Worm (Caenorhabditis elegans) whole organism, young adult: ENCODE results near the gene srd-20.

Source experiments
- F37B4.10 ChIP-seq: fragments of 200-800 bp; sonication (Bioruptor generic); IDR thresholded peaks from 2 replicates; pipeline ENCODE4 v1.3.6; 2022; ENCODE audit warnings: missing genetic modification characterization, missing compliant biosample characterization
- K12H6.12 ChIP-seq: fragments of 200-800 bp; sonication (Bioruptor generic); optimal IDR thresholded peaks from 2 replicates; lab custom pipeline; 2018; ENCODE audit warnings: mild to moderate bottlenecking, missing genetic modification characterization, missing compliant biosample characterization
- T07F8.4 ChIP-seq: sonication (generic microtip); optimal IDR thresholded peaks from 2 replicates; lab custom pipeline; 2016; ENCODE audit warnings: mild to moderate bottlenecking, missing genetic modification characterization, moderate library complexity, missing compliant biosample characterization
- Y67H2A.10 ChIP-seq: fragments of 200-800 bp; sonication (Bioruptor generic); conservative IDR thresholded peaks from 2 replicates; pipeline ENCODE4 v1.3.6; 2022; ENCODE audit warnings: missing genetic modification reagents, missing genetic modification characterization, missing compliant biosample characterization
- Y79H2A.3 ChIP-seq: fragments of 200-800 bp; sonication (Bioruptor generic); conservative IDR thresholded peaks from 2 replicates; pipeline ENCODE4 v1.3.6; 2022; ENCODE audit warnings: missing genetic modification reagents, missing genetic modification characterization, missing compliant biosample characterization
- akir-1 ChIP-seq: fragments of 200-800 bp; sonication (Bioruptor generic); optimal IDR thresholded peaks from 2 replicates; lab custom pipeline; 2018; ENCODE audit warnings: mild to moderate bottlenecking, missing genetic modification characterization, moderate library complexity, missing compliant biosample characterization
- ama-1 ChIP-seq, 3 experiments: fragments of 150-350 bp in 1 of 3; sonication (generic microtip) in 2 of 3; optimal IDR thresholded peaks; 2 replicates each; lab custom pipeline; 2014 to 2018; ENCODE audit warnings: missing biosample characterization in 2 of 3, missing genetic modification characterization in 2 of 3, missing genetic modification reagents in 2 of 3
- aptf-3 ChIP-seq: fragments of 200-800 bp; sonication (Bioruptor generic); IDR thresholded peaks from 2 replicates; pipeline ENCODE4 v1.3.6; 2022; ENCODE audit warnings: missing genetic modification characterization, missing compliant biosample characterization
- atf-7 ChIP-seq: sonication (generic microtip); optimal IDR thresholded peaks from 2 replicates; lab custom pipeline; 2017; ENCODE audit warnings: mild to moderate bottlenecking, missing genetic modification characterization, missing compliant biosample characterization
- attf-3 ChIP-seq: fragments of 200-800 bp; sonication (Bioruptor generic); conservative IDR thresholded peaks from 2 replicates; pipeline ENCODE4 v1.3.6; 2022; ENCODE audit warnings: missing genetic modification reagents, missing genetic modification characterization, missing compliant biosample characterization
- attf-6 ChIP-seq: fragments of 200-800 bp; sonication (Bioruptor generic); IDR thresholded peaks from 2 replicates; pipeline ENCODE4 v1.3.6; 2022; ENCODE audit warnings: missing genetic modification reagents, missing genetic modification characterization, missing compliant biosample characterization
- cebp-1 ChIP-seq, 2 experiments: fragments of 200-800 bp in 1 of 2; sonication (Bioruptor generic) in 1 of 2; sonication (generic microtip) in 1 of 2; IDR thresholded peaks in 1 of 2; optimal IDR thresholded peaks in 1 of 2; 2 replicates each; pipeline versions ENCODE4 v1.3.6 to Lab custom; 2017 to 2022; ENCODE audit warnings: missing compliant biosample characterization in 2 of 2, missing genetic modification characterization in 2 of 2, mild to moderate bottlenecking in 1 of 2, missing genetic modification reagents in 1 of 2, moderate library complexity in 1 of 2
- ceh-40 ChIP-seq: fragments of 200-800 bp; sonication (Bioruptor generic); IDR thresholded peaks from 2 replicates; pipeline ENCODE4 v1.3.6; 2022; ENCODE audit warnings: missing genetic modification characterization, missing compliant biosample characterization
- ceh-58 ChIP-seq: fragments of 200-800 bp; sonication (Bioruptor generic); IDR thresholded peaks from 2 replicates; pipeline ENCODE4 v1.3.6; 2022; ENCODE audit warnings: missing genetic modification characterization, missing compliant biosample characterization
- ceh-91 ChIP-seq: fragments of 200-800 bp; sonication (Bioruptor generic); IDR thresholded peaks from 2 replicates; pipeline ENCODE4 v1.3.6; 2022; ENCODE audit warnings: missing genetic modification reagents, missing genetic modification characterization, missing compliant biosample characterization
- chd-7 ChIP-seq: sonication (generic microtip); optimal IDR thresholded peaks from 2 replicates; lab custom pipeline; 2016; ENCODE audit warnings: mild to moderate bottlenecking, missing genetic modification characterization, moderate library complexity, missing compliant biosample characterization
- die-1 ChIP-seq: sonication (generic microtip); optimal IDR thresholded peaks from 2 replicates; lab custom pipeline; 2016; ENCODE audit warnings: missing genotype, mild to moderate bottlenecking, missing genetic modification characterization, missing compliant biosample characterization
- dox-1 ChIP-seq: fragments of 200-800 bp; sonication (Bioruptor generic); IDR thresholded peaks from 2 replicates; pipeline ENCODE4 v1.3.6; 2022; ENCODE audit warnings: missing genetic modification reagents, missing genetic modification characterization, missing compliant biosample characterization
- egl-44 ChIP-seq: fragments of 200-800 bp; sonication (Bioruptor generic); IDR thresholded peaks from 2 replicates; pipeline ENCODE4 v1.3.6; 2022; ENCODE audit warnings: missing genetic modification reagents, missing genetic modification characterization, missing compliant biosample characterization
- egrh-3 ChIP-seq: fragments of 200-800 bp; sonication (Bioruptor generic); IDR thresholded peaks from 2 replicates; pipeline ENCODE4 v1.3.6; 2022; ENCODE audit warnings: missing genetic modification reagents, missing genetic modification characterization, missing compliant biosample characterization
- fkh-3 ChIP-seq: sonication (generic microtip); optimal IDR thresholded peaks from 2 replicates; lab custom pipeline; 2016; ENCODE audit warnings: mild to moderate bottlenecking, missing genetic modification characterization, missing compliant biosample characterization
- him-1 ChIP-seq: sonication (generic microtip); optimal IDR thresholded peaks from 2 replicates; lab custom pipeline; 2016; ENCODE audit warnings: missing genotype, missing genetic modification reagents, missing genetic modification characterization, missing compliant biosample characterization
- hlh-12 ChIP-seq: sonication (generic microtip); optimal IDR thresholded peaks from 2 replicates; lab custom pipeline; 2016; ENCODE audit warnings: missing genetic modification characterization, missing compliant biosample characterization
- hmg-1.2 ChIP-seq: fragments of 200-800 bp; sonication (Bioruptor generic); IDR thresholded peaks from 2 replicates; pipeline ENCODE4 v1.3.6; 2022; ENCODE audit warnings: missing genetic modification reagents, missing genetic modification characterization, missing compliant biosample characterization
- hrde-1 ChIP-seq: sonication (generic microtip); optimal IDR thresholded peaks from 2 replicates; lab custom pipeline; 2016; ENCODE audit warnings: missing genetic modification characterization, mild to moderate bottlenecking, missing compliant biosample characterization, moderate library complexity, missing genotype, missing genetic modification reagents, borderline replicate concordance
- lag-1 ChIP-seq: fragments of 200-800 bp; sonication (Bioruptor generic); IDR thresholded peaks from 2 replicates; pipeline ENCODE4 v1.3.6; 2022; ENCODE audit warnings: missing genetic modification reagents, missing genetic modification characterization, missing compliant biosample characterization
- let-607 ChIP-seq, 2 experiments: fragments of 200-800 bp in 1 of 2; sonication (Bioruptor generic) in 1 of 2; sonication (generic microtip) in 1 of 2; optimal IDR thresholded peaks; 2 replicates each; lab custom pipeline; 2016 to 2018; ENCODE audit warnings: mild to moderate bottlenecking in 2 of 2, missing compliant biosample characterization in 2 of 2, missing genetic modification characterization in 2 of 2, moderate library complexity in 2 of 2, missing genotype in 1 of 2
- lsy-27 ChIP-seq: sonication (generic microtip); optimal IDR thresholded peaks from 2 replicates; lab custom pipeline; 2017; ENCODE audit warnings: missing genetic modification characterization, mild to moderate bottlenecking, missing compliant biosample characterization, antibody characterized with exemption, missing genotype, borderline replicate concordance; ENCODE audit not compliant: insufficient read depth
- madf-10 ChIP-seq: sonication (generic microtip); optimal IDR thresholded peaks from 2 replicates; lab custom pipeline; 2016; ENCODE audit warnings: mild to moderate bottlenecking, missing genetic modification characterization, missing compliant biosample characterization
- madf-3 ChIP-seq: fragments of 200-800 bp; sonication (Bioruptor generic); IDR thresholded peaks from 2 replicates; pipeline ENCODE4 v1.3.6; 2022; ENCODE audit warnings: missing genetic modification reagents, missing genetic modification characterization, missing compliant biosample characterization
- mcd-1 ChIP-seq: fragments of 200-800 bp; sonication (Bioruptor generic); IDR thresholded peaks from 2 replicates; pipeline ENCODE4 v1.3.6; 2022; ENCODE audit warnings: missing genetic modification reagents, missing genetic modification characterization, missing compliant biosample characterization
- mel-28 ChIP-seq: sonication (generic microtip); optimal IDR thresholded peaks from 2 replicates; lab custom pipeline; 2016; ENCODE audit warnings: borderline replicate concordance, mild to moderate bottlenecking, missing genetic modification characterization, missing compliant biosample characterization
- nfyb-1 ChIP-seq: fragments of 200-800 bp; sonication (Bioruptor generic); IDR thresholded peaks from 2 replicates; pipeline ENCODE4 v1.3.6; 2022; ENCODE audit warnings: missing genetic modification reagents, missing genetic modification characterization, missing compliant biosample characterization
- nhr-120 ChIP-seq: fragments of 200-800 bp; sonication (Bioruptor generic); IDR thresholded peaks from 2 replicates; pipeline ENCODE4 v1.3.6; 2022; ENCODE audit warnings: missing genetic modification characterization, missing compliant biosample characterization
- nhr-27 ChIP-seq: fragments of 200-800 bp; sonication (Bioruptor generic); optimal IDR thresholded peaks from 2 replicates; lab custom pipeline; 2018; ENCODE audit warnings: mild to moderate bottlenecking, missing genetic modification characterization, moderate library complexity, missing compliant biosample characterization
- nhr-80 ChIP-seq: sonication (generic microtip); optimal IDR thresholded peaks from 2 replicates; lab custom pipeline; 2016; ENCODE audit warnings: missing genetic modification characterization, missing compliant biosample characterization
- nhr-90 ChIP-seq: sonication (generic microtip); optimal IDR thresholded peaks from 2 replicates; lab custom pipeline; 2016; ENCODE audit warnings: missing genotype, mild to moderate bottlenecking, missing genetic modification characterization, missing compliant biosample characterization
- pha-4 ChIP-seq: fragments of 150-350 bp; sonication (generic microtip); optimal IDR thresholded peaks from 2 replicates; lab custom pipeline; 2014; ENCODE audit warnings: missing biosample characterization, missing genetic modification reagents, missing genetic modification characterization
- rec-8 ChIP-seq, 2 experiments: sonication (generic microtip); optimal IDR thresholded peaks; 2 replicates each; lab custom pipeline; 2016; ENCODE audit warnings: mild to moderate bottlenecking in 2 of 2, missing genetic modification characterization in 2 of 2, missing genetic modification reagents in 2 of 2, missing genotype in 2 of 2, missing biosample characterization in 1 of 2, missing compliant biosample characterization in 1 of 2, moderate library complexity in 1 of 2
- rpc-1 ChIP-seq, 2 experiments: fragments of 150-350 bp in 1 of 2; sonication (generic microtip) in 1 of 2; optimal IDR thresholded peaks; 2 replicates each; lab custom pipeline; 2014 to 2018; ENCODE audit warnings: missing biosample characterization in 1 of 2, missing genetic modification characterization in 1 of 2, missing genetic modification reagents in 1 of 2, missing genotype in 1 of 2
- snpc-4 ChIP-seq, 5 experiments: fragments of 150-350 bp in 1 of 5; sonication (generic microtip) in 4 of 5; optimal IDR thresholded peaks; 2 replicates each; lab custom pipeline; 2014 to 2018; ENCODE audit warnings: missing genetic modification characterization in 5 of 5, missing biosample characterization in 3 of 5, antibody characterized with exemption in 2 of 5, mild to moderate bottlenecking in 2 of 5, missing compliant biosample characterization in 2 of 5, missing genotype in 2 of 5, moderate library complexity in 2 of 5, missing genetic modification reagents in 1 of 5
- unc-62 ChIP-seq: fragments of 150-350 bp; optimal IDR thresholded peaks from 2 replicates; lab custom pipeline; 2014; ENCODE audit warnings: missing biosample characterization, missing genetic modification reagents, missing genetic modification characterization
- zim-3 ChIP-seq: sonication (generic microtip); optimal IDR thresholded peaks from 2 replicates; lab custom pipeline; 2017; ENCODE audit warnings: mild to moderate bottlenecking, missing genetic modification characterization, moderate library complexity, missing compliant biosample characterization
- ztf-25 ChIP-seq: fragments of 200-800 bp; sonication (Bioruptor generic); IDR thresholded peaks from 2 replicates; pipeline ENCODE4 v1.3.6; 2022; ENCODE audit warnings: missing genetic modification reagents, missing genetic modification characterization, missing compliant biosample characterization
- ztf-26 ChIP-seq: sonication (generic microtip); optimal IDR thresholded peaks from 2 replicates; lab custom pipeline; 2017; ENCODE audit warnings: missing genetic modification characterization, missing compliant biosample characterization
- ztf-6 ChIP-seq: fragments of 200-800 bp; sonication (Bioruptor generic); IDR thresholded peaks from 2 replicates; pipeline ENCODE4 v1.3.6; 2022; ENCODE audit warnings: missing genetic modification reagents, missing genetic modification characterization, missing compliant biosample characterization

srd-20 gene

ce11 chrV:6053188-6053687 is 2.2 kb upstream of the srd-20 start, which contains the start of gene seip-1:
Gene seip-1 (minus strand): TSS chrV:6053238.
- TF ChIP-seq Y79H2A.3 (GFP tag; lab: Robert Waterston, UW) = no peak
- TF ChIP-seq attf-6 (GFP tag; lab: Robert Waterston, UW) = no peak
- peak; percentile 24 for TF ChIP-seq madf-10
- TF ChIP-seq dox-1 (GFP tag; lab: Robert Waterston, UW) = no peak; the same call in 1 of the 2 replicates
- no peak for TF ChIP-seq madf-3 (GFP tag; lab: Robert Waterston, UW)
- TF ChIP-seq nhr-80 (tag; lab: Kevin White, UChicago) = peak; percentile 94
- no peak for TF ChIP-seq lsy-27 (tag; lab: Kevin White, UChicago)
- no peak for TF ChIP-seq snpc-4 (GFP tag; optimal IDR thresholded peaks at IDR 0.05; lab: Kevin White, UChicago)
- TF ChIP-seq snpc-4 (tag; optimal IDR thresholded peaks at IDR 0.05; lab: Kevin White, UChicago) = peak in 3 of 4 experiments; percentile 7 to 79 (median 37)
- TF ChIP-seq ztf-25 = no peak
- no peak for TF ChIP-seq chd-7 (tag; lab: Kevin White, UChicago)
- no peak for TF ChIP-seq pha-4
- TF ChIP-seq aptf-3 (GFP tag; lab: Robert Waterston, UW) = no peak
- peak; percentile 70 for TF ChIP-seq cebp-1 (GFP tag; IDR thresholded peaks at IDR 0.05; lab: Robert Waterston, UW)
- TF ChIP-seq cebp-1 (tag; optimal IDR thresholded peaks at IDR 0.05; lab: Kevin White, UChicago) = peak; percentile 94
- no peak for TF ChIP-seq T07F8.4 (tag; lab: Kevin White, UChicago)
- TF ChIP-seq mcd-1 = peak; percentile 95
- TF ChIP-seq mel-28 (tag; lab: Kevin White, UChicago) = no peak
- TF ChIP-seq fkh-3 (tag; lab: Kevin White, UChicago) = no peak
- no peak for TF ChIP-seq ceh-58 (GFP tag; lab: Robert Waterston, UW)
- peak; percentile 65 for TF ChIP-seq unc-62 (GFP tag; lab: Kevin White, UChicago)
- no peak for TF ChIP-seq him-1 (tag; lab: Kevin White, UChicago)
- TF ChIP-seq rpc-1 (optimal IDR thresholded peaks at IDR 0.05; lab: Kevin White, UChicago) = no peak
- TF ChIP-seq rpc-1 (tag; optimal IDR thresholded peaks at IDR 0.05; lab: Kevin White, UChicago) = no peak
- TF ChIP-seq atf-7 = no peak
- no peak for TF ChIP-seq nhr-90
- TF ChIP-seq zim-3 (tag; lab: Kevin White, UChicago) = no peak
- TF ChIP-seq egrh-3 = no peak
- no peak for TF ChIP-seq let-607 (tag; optimal IDR thresholded peaks at IDR 0.05; lab: Kevin White, UChicago)
- TF ChIP-seq akir-1 (GFP tag; lab: Kevin White, UChicago) = no peak
- peak; percentile 36 for TF ChIP-seq K12H6.12 (tag; lab: Kevin White, UChicago)
- TF ChIP-seq Y67H2A.10 (GFP tag; lab: Robert Waterston, UW) = no peak
- TF ChIP-seq ama-1 (optimal IDR thresholded peaks at IDR 0.05; lab: Kevin White, UChicago) = peak; percentile 10
- no peak for TF ChIP-seq ama-1 (GFP tag; optimal IDR thresholded peaks at IDR 0.05; lab: Kevin White, UChicago)
- no peak for TF ChIP-seq hlh-12 (tag; lab: Kevin White, UChicago)
- 0 out of 2 replicates have a peak, but pooled peaks have one; percentile 38 for TF ChIP-seq egl-44 (GFP tag; lab: Robert Waterston, UW)
- no peak for TF ChIP-seq hrde-1 (tag; lab: Kevin White, UChicago)
- no peak for TF ChIP-seq ceh-40 (GFP tag; lab: Robert Waterston, UW)
- no peak for TF ChIP-seq ztf-6 (GFP tag; lab: Robert Waterston, UW)
- no peak for TF ChIP-seq die-1 (tag; lab: Kevin White, UChicago)
- TF ChIP-seq rec-8 (tag; optimal IDR thresholded peaks at IDR 0.05; lab: Kevin White, UChicago) = no peak
- TF ChIP-seq nhr-120 (GFP tag; lab: Robert Waterston, UW) = no peak
- no peak for TF ChIP-seq nhr-27 (tag; lab: Kevin White, UChicago)
- TF ChIP-seq ceh-91 (GFP tag; lab: Robert Waterston, UW) = no peak
- no peak for TF ChIP-seq ztf-26 (tag; lab: Kevin White, UChicago)
- TF ChIP-seq F37B4.10 (GFP tag; lab: Robert Waterston, UW) = no peak
- TF ChIP-seq nfyb-1 (GFP tag; lab: Robert Waterston, UW) = no peak
- TF ChIP-seq attf-3 (GFP tag; lab: Robert Waterston, UW) = no peak
- no peak for TF ChIP-seq lag-1 (GFP tag; lab: Robert Waterston, UW)
- peak; percentile 86; the same call in 1 of the 2 replicates for TF ChIP-seq hmg-1.2
